Worm (Caenorhabditis elegans) whole organism, L1 larva: ENCODE data around the gene fkh-8.

Source experiments
- nhr-11 ChIP-seq: fragments of 150-350 bp; optimal IDR thresholded peaks from 2 replicates; lab custom pipeline; 2014; ENCODE audit warnings: missing biosample characterization, missing genetic modification characterization
- nhr-237 ChIP-seq: fragments of 150-350 bp; optimal IDR thresholded peaks from 2 replicates; lab custom pipeline; 2014; ENCODE audit warnings: missing biosample characterization, missing genetic modification characterization
- unc-62 ChIP-seq: fragments of 150-350 bp; optimal IDR thresholded peaks from 2 replicates; lab custom pipeline; 2014; ENCODE audit warnings: missing biosample characterization, missing genetic modification reagents, missing genetic modification characterization

ce11 chrII:6196875-6197274 is 5.7 kb upstream of the fkh-8 start, which contains the start of the genes rbmx-2 and C30B5.2:
- no peak for TF ChIP-seq unc-62 (GFP tag; lab: Kevin White, UChicago)
- no peak for TF ChIP-seq nhr-237 (tag; lab: Kevin White, UChicago)
- TF ChIP-seq nhr-11 (tag; lab: Kevin White, UChicago), result no peak
